Worm (Caenorhabditis elegans) whole organism, early embryonic: ENCODE results near the gene spe-51.

Experiments
- B0310.2 ChIP-seq: sonication (generic microtip); optimal IDR thresholded peaks from 2 replicates; lab custom pipeline; 2016; ENCODE audit warnings: mild to moderate bottlenecking, missing genetic modification characterization, missing compliant biosample characterization
- F13C5.2 ChIP-seq: sonication (generic microtip); optimal IDR thresholded peaks from 2 replicates; lab custom pipeline; 2017; ENCODE audit warnings: mild to moderate bottlenecking, missing genetic modification characterization, inconsistent platforms, missing compliant biosample characterization
- aly-1 ChIP-seq: sonication (generic microtip); optimal IDR thresholded peaks from 2 replicates; lab custom pipeline; 2016; ENCODE audit warnings: missing genetic modification characterization, missing compliant biosample characterization
- ama-1 ChIP-seq: fragments of 150-350 bp; optimal IDR thresholded peaks from 2 replicates; lab custom pipeline; 2014
- ceh-13 ChIP-seq: fragments of 200-800 bp; sonication (Bioruptor generic); optimal IDR thresholded peaks from 2 replicates; lab custom pipeline; 2018; ENCODE audit warnings: mild to moderate bottlenecking, missing genetic modification characterization, missing compliant biosample characterization
- ceh-36 ChIP-seq: sonication (generic microtip); optimal IDR thresholded peaks from 2 replicates; lab custom pipeline; 2016; ENCODE audit warnings: missing genetic modification characterization, inconsistent platforms, missing compliant biosample characterization
- hmbx-1 ChIP-seq: sonication (generic microtip); optimal IDR thresholded peaks from 2 replicates; lab custom pipeline; 2016; ENCODE audit warnings: mild to moderate bottlenecking, missing genetic modification characterization, missing compliant biosample characterization
- pes-1 ChIP-seq: fragments of 200-800 bp; sonication (Bioruptor generic); IDR thresholded peaks from 2 replicates; pipeline ENCODE4 v1.3.6; 2022; ENCODE audit warnings: missing genetic modification reagents, missing genetic modification characterization, missing compliant biosample characterization
- sea-1 ChIP-seq: fragments of 200-800 bp; sonication (Bioruptor generic); conservative IDR thresholded peaks from 2 replicates; pipeline ENCODE4 v1.3.6; 2022; ENCODE audit warnings: missing genetic modification characterization, missing compliant biosample characterization
- tbx-11 ChIP-seq: fragments of 200-800 bp; sonication (Bioruptor generic); IDR thresholded peaks from 2 replicates; pipeline ENCODE4 v1.3.6; 2022; ENCODE audit warnings: missing genetic modification characterization, missing compliant biosample characterization
- tra-4 ChIP-seq: sonication (generic microtip); optimal IDR thresholded peaks from 2 replicates; lab custom pipeline; 2017; ENCODE audit warnings: missing genetic modification characterization, missing compliant biosample characterization

DNA sequence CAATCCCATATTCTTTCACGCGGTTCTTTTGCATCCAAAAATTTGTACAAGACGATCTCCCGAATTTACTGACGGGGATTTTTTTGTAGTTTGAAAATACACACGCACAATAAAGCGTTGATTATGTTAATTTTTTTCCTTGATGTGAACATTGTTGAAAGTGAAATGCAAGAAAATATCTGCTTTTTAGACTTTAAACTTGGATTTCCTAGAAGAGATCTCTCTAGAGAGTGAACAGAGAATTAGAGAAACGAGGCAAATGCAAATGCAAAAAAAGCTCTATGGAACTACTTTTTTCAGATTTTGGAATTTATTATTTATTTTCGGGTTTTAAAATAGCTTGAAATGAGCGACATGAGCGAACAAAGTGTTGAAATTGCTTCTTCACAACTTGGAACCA is 27.5 kb upstream of the spe-51 start, which contains the start of gene F29B9.1:
- TF ChIP-seq B0310.2 (tag; lab: Kevin White, UChicago) (no peak), ama-1 (lab: Kevin White, UChicago) (no peak), tbx-11 (GFP tag; lab: Robert Waterston, UW) (no peak), tra-4 (no peak), hmbx-1 (no peak), pes-1 (GFP tag; lab: Robert Waterston, UW) (no peak), ceh-13 (no peak), sea-1 (GFP tag; lab: Robert Waterston, UW) (no peak), ceh-36 (tag; lab: Kevin White, UChicago) (no peak), F13C5.2 (tag; lab: Kevin White, UChicago) (no peak), aly-1 (tag; lab: Kevin White, UChicago) (no peak)
